Worm (Caenorhabditis elegans) whole organism, L4 larva: ENCODE data around the gene rsa-2.
A peak's percentile ranks its signal among the peaks of the same experiment; 100 is the strongest.

Source experiments
- F37D6.2 ChIP-seq: sonication (generic microtip); optimal IDR thresholded peaks from 2 replicates; lab custom pipeline; 2016; ENCODE audit warnings: mild to moderate bottlenecking, missing genetic modification characterization, missing compliant biosample characterization
- T26A8.4 ChIP-seq: fragments of 200-800 bp; sonication (Bioruptor generic); IDR thresholded peaks from 2 replicates; pipeline ENCODE4 v1.3.6; 2022; ENCODE audit warnings: missing genetic modification characterization, missing compliant biosample characterization
- Y105C5A.15 ChIP-seq: fragments of 200-800 bp; sonication (Bioruptor generic); IDR thresholded peaks from 2 replicates; pipeline ENCODE4 v1.3.6; 2022; ENCODE audit warnings: missing genetic modification characterization, missing compliant biosample characterization
- Y48G9A.11 ChIP-seq: fragments of 200-800 bp; sonication (Bioruptor generic); IDR thresholded peaks from 2 replicates; pipeline ENCODE4 v1.3.6; 2022; ENCODE audit warnings: missing genetic modification reagents, missing genetic modification characterization, missing compliant biosample characterization
- Y5F2A.4 ChIP-seq: fragments of 200-800 bp; sonication (Bioruptor generic); optimal IDR thresholded peaks from 2 replicates; lab custom pipeline; 2018; ENCODE audit warnings: mild to moderate bottlenecking, missing genetic modification characterization, missing compliant biosample characterization
- arid-1 ChIP-seq: fragments of 200-800 bp; sonication (Bioruptor generic); conservative IDR thresholded peaks from 2 replicates; pipeline ENCODE4 v1.3.6; 2022; ENCODE audit warnings: missing genetic modification reagents, missing genetic modification characterization, missing compliant biosample characterization
- attf-4 ChIP-seq: sonication (generic microtip); optimal IDR thresholded peaks from 3 replicates; lab custom pipeline; 2017; ENCODE audit warnings: missing biosample characterization, missing genetic modification characterization
- ceh-28 ChIP-seq: fragments of 150-350 bp; optimal IDR thresholded peaks from 2 replicates; lab custom pipeline; 2014; ENCODE audit warnings: missing biosample characterization, missing genetic modification reagents, missing genetic modification characterization
- ceh-82 ChIP-seq: sonication (generic microtip); optimal IDR thresholded peaks from 2 replicates; lab custom pipeline; 2017; ENCODE audit warnings: missing biosample characterization, missing genetic modification characterization
- ctbp-1 ChIP-seq: fragments of 200-800 bp; sonication (Bioruptor generic); IDR thresholded peaks from 2 replicates; pipeline ENCODE4 v1.3.6; 2022; ENCODE audit warnings: missing genetic modification reagents, missing genetic modification characterization, missing compliant biosample characterization
- daf-16 ChIP-seq, 3 experiments: sonication (generic microtip); optimal IDR thresholded peaks; 2 replicates each; lab custom pipeline; 2016 to 2017; ENCODE audit warnings: missing genetic modification characterization in 3 of 3, missing genetic modification reagents in 3 of 3, mild to moderate bottlenecking in 2 of 3, missing compliant biosample characterization in 2 of 3, missing biosample characterization in 1 of 3, moderate library complexity in 1 of 3
- dmd-6 ChIP-seq: fragments of 200-800 bp; sonication (Bioruptor generic); IDR thresholded peaks from 2 replicates; pipeline ENCODE4 v1.3.6; 2022; ENCODE audit warnings: missing genetic modification reagents, missing genetic modification characterization, missing compliant biosample characterization
- dpl-1 ChIP-seq: fragments of 150-350 bp; optimal IDR thresholded peaks from 2 replicates; lab custom pipeline; 2014; ENCODE audit warnings: missing biosample characterization, missing genetic modification reagents, missing genetic modification characterization
- duxl-1 ChIP-seq: sonication (generic microtip); optimal IDR thresholded peaks from 2 replicates; lab custom pipeline; 2016; ENCODE audit warnings: mild to moderate bottlenecking, missing genetic modification characterization, moderate library complexity, missing compliant biosample characterization; ENCODE audit not compliant: poor library complexity
- dve-1 ChIP-seq: sonication (generic microtip); optimal IDR thresholded peaks from 2 replicates; lab custom pipeline; 2017; ENCODE audit warnings: antibody characterized with exemption, mild to moderate bottlenecking, missing genetic modification characterization, missing compliant biosample characterization; ENCODE audit not compliant: insufficient read depth
- hlh-11 ChIP-seq: fragments of 200-800 bp; sonication (Bioruptor generic); optimal IDR thresholded peaks from 2 replicates; lab custom pipeline; 2018; ENCODE audit warnings: mild to moderate bottlenecking, missing genetic modification characterization, missing compliant biosample characterization
- hmg-1.1 ChIP-seq: fragments of 200-800 bp; sonication (Bioruptor generic); IDR thresholded peaks from 2 replicates; pipeline ENCODE4 v1.3.6; 2022; ENCODE audit warnings: missing genetic modification reagents, missing genetic modification characterization, missing compliant biosample characterization
- lim-7 ChIP-seq: fragments of 200-800 bp; sonication (Bioruptor generic); IDR thresholded peaks from 2 replicates; pipeline ENCODE4 v1.3.6; 2022; ENCODE audit warnings: missing genetic modification characterization, missing compliant biosample characterization
- lin-13 ChIP-seq: fragments of 150-350 bp; optimal IDR thresholded peaks from 2 replicates; lab custom pipeline; 2014; ENCODE audit warnings: missing biosample characterization, missing genetic modification reagents, missing genetic modification characterization
- lin-38 ChIP-seq: fragments of 200-800 bp; sonication (Bioruptor generic); IDR thresholded peaks from 2 replicates; pipeline ENCODE4 v1.3.6; 2022; ENCODE audit warnings: missing genetic modification reagents, missing genetic modification characterization, missing compliant biosample characterization
- lir-3 ChIP-seq: sonication (generic microtip); optimal IDR thresholded peaks from 2 replicates; lab custom pipeline; 2016; ENCODE audit warnings: mild to moderate bottlenecking, missing genetic modification characterization, missing compliant biosample characterization
- lsy-2 ChIP-seq, 2 experiments: fragments of 150-350 bp in 1 of 2; sonication (generic microtip) in 1 of 2; optimal IDR thresholded peaks; 2 replicates each; lab custom pipeline; 2014 to 2017; ENCODE audit warnings: missing biosample characterization in 2 of 2, missing genetic modification characterization in 2 of 2
- mep-1 ChIP-seq: fragments of 150-350 bp; sonication (generic microtip); optimal IDR thresholded peaks from 3 replicates; lab custom pipeline; 2014; ENCODE audit warnings: missing biosample characterization, missing genetic modification characterization
- mes-2 ChIP-seq: sonication (generic microtip); optimal IDR thresholded peaks from 2 replicates; lab custom pipeline; 2016; ENCODE audit warnings: missing genotype, mild to moderate bottlenecking, missing genetic modification characterization, missing compliant biosample characterization; ENCODE audit not compliant: poor library complexity, severe bottlenecking
- nhr-10 ChIP-seq: fragments of 150-350 bp; optimal IDR thresholded peaks from 2 replicates; lab custom pipeline; 2014; ENCODE audit warnings: missing biosample characterization, missing genetic modification characterization
- nhr-11 ChIP-seq: fragments of 150-350 bp; optimal IDR thresholded peaks from 2 replicates; lab custom pipeline; 2014; ENCODE audit warnings: missing biosample characterization, missing genetic modification characterization
- nhr-25 ChIP-seq: sonication (generic microtip); optimal IDR thresholded peaks from 2 replicates; lab custom pipeline; 2017; ENCODE audit warnings: missing genetic modification characterization, mild to moderate bottlenecking, missing compliant biosample characterization, antibody characterized with exemption, moderate library complexity, borderline replicate concordance; ENCODE audit not compliant: insufficient read depth
- nhr-28 ChIP-seq: fragments of 150-350 bp; optimal IDR thresholded peaks from 2 replicates; lab custom pipeline; 2014; ENCODE audit warnings: missing biosample characterization, missing genetic modification characterization
- nhr-41 ChIP-seq: fragments of 200-800 bp; sonication (Bioruptor generic); IDR thresholded peaks from 2 replicates; pipeline ENCODE4 v1.3.6; 2022; ENCODE audit warnings: missing genetic modification reagents, missing genetic modification characterization, missing compliant biosample characterization
- nhr-6 ChIP-seq: fragments of 150-350 bp; optimal IDR thresholded peaks from 2 replicates; lab custom pipeline; 2014; ENCODE audit warnings: missing biosample characterization, missing genetic modification characterization
- pha-4 ChIP-seq, 2 experiments: fragments of 150-350 bp in 1 of 2; fragments of 200-800 bp in 1 of 2; sonication (Bioruptor generic) in 1 of 2; IDR thresholded peaks in 1 of 2; optimal IDR thresholded peaks in 1 of 2; 2 replicates each; pipeline versions ENCODE4 v1.3.6 to Lab custom; 2014 to 2022; ENCODE audit warnings: missing genetic modification characterization in 2 of 2, missing genetic modification reagents in 2 of 2, missing biosample characterization in 1 of 2, missing compliant biosample characterization in 1 of 2
- rbr-2 ChIP-seq: sonication (generic microtip); optimal IDR thresholded peaks from 2 replicates; lab custom pipeline; 2016; ENCODE audit warnings: missing genotype, missing genetic modification characterization, missing compliant biosample characterization
- saeg-2 ChIP-seq: fragments of 200-800 bp; sonication (Bioruptor generic); IDR thresholded peaks from 2 replicates; pipeline ENCODE4 v1.3.6; 2022; ENCODE audit warnings: missing genetic modification reagents, missing genetic modification characterization, missing compliant biosample characterization
- snpc-1.2 ChIP-seq: fragments of 200-800 bp; sonication (Bioruptor generic); IDR thresholded peaks from 2 replicates; pipeline ENCODE4 v1.3.6; 2022; ENCODE audit warnings: missing genetic modification reagents, missing genetic modification characterization, missing compliant biosample characterization
- tra-1 ChIP-seq: fragments of 200-800 bp; sonication (Bioruptor generic); IDR thresholded peaks from 2 replicates; pipeline ENCODE4 v1.3.6; 2022; ENCODE audit warnings: missing genetic modification reagents, missing genetic modification characterization, missing compliant biosample characterization
- unc-130 ChIP-seq: sonication (generic microtip); optimal IDR thresholded peaks from 2 replicates; lab custom pipeline; 2016; ENCODE audit warnings: missing genetic modification reagents, missing genetic modification characterization, missing compliant biosample characterization
- unc-62 ChIP-seq, 3 experiments: fragments of 150-350 bp in 1 of 3; sonication (generic microtip); optimal IDR thresholded peaks in 2 of 3; peaks in 1 of 3; 1 replicate in 1 of 3; 2 replicates in 2 of 3; lab custom pipeline; 2014 to 2017; ENCODE audit warnings: missing biosample characterization in 3 of 3, missing genetic modification characterization in 3 of 3, missing genetic modification reagents in 3 of 3, missing genotype in 1 of 3
- vab-7 ChIP-seq: fragments of 200-800 bp; sonication (Bioruptor generic); IDR thresholded peaks from 2 replicates; pipeline ENCODE4 v1.3.6; 2022; ENCODE audit warnings: missing genetic modification reagents, missing genetic modification characterization, missing compliant biosample characterization
- zag-1 ChIP-seq: fragments of 150-350 bp; optimal IDR thresholded peaks from 2 replicates; lab custom pipeline; 2014; ENCODE audit warnings: missing biosample characterization, missing genetic modification characterization
- zfp-2 ChIP-seq: sonication (generic microtip); optimal IDR thresholded peaks from 2 replicates; lab custom pipeline; 2016; ENCODE audit warnings: mild to moderate bottlenecking, missing genetic modification characterization, missing compliant biosample characterization
- zfp-3 ChIP-seq: fragments of 200-800 bp; sonication (Bioruptor generic); conservative IDR thresholded peaks from 2 replicates; pipeline ENCODE4 v1.3.6; 2022; ENCODE audit warnings: missing genetic modification reagents, missing genetic modification characterization, missing compliant biosample characterization

rsa-2 gene

ce11 chrIII:11063259-11063658 lies at the start of gene rsa-2:
Gene rsa-2 (plus strand): TSS chrIII:11063479.
- TF ChIP-seq lin-13 (GFP tag; lab: Kevin White, UChicago) (no peak), daf-16 (GFP tag; optimal IDR thresholded peaks at IDR 0.05; lab: Kevin White, UChicago) (no peak), daf-16 (tag; optimal IDR thresholded peaks at IDR 0.05; lab: Kevin White, UChicago) (peak; percentile 35), Y48G9A.11 (no peak), dpl-1 (GFP tag; lab: Kevin White, UChicago) (peak; percentile 91), hmg-1.1 (GFP tag; lab: Robert Waterston, UW) (peak; percentile 53; the same call in 1 of the 2 replicates), hlh-11 (tag; lab: Kevin White, UChicago) (peak; percentile 15), dve-1 (tag; lab: Kevin White, UChicago) (peak; percentile 4), Y105C5A.15 (GFP tag; lab: Robert Waterston, UW) (0 out of 2 replicates have a peak, but pooled peaks have one; percentile 18), nhr-11 (tag; lab: Kevin White, UChicago) (peak; percentile 13), duxl-1 (tag; lab: Kevin White, UChicago) (peak; percentile 32), lsy-2 (tag; optimal IDR thresholded peaks at IDR 0.05; lab: Kevin White, UChicago) (peak in 1 of 2 experiments; percentile 47), attf-4 (no peak), nhr-25 (tag; lab: Kevin White, UChicago) (no peak), mes-2 (peak; percentile 76), unc-62 (GFP tag; optimal IDR thresholded peaks at IDR 0.05 in 1 of 2; lab: Kevin White, UChicago) (peak in 1 of 2 experiments; percentile 86), unc-62 (tag; optimal IDR thresholded peaks at IDR 0.05; lab: Kevin White, UChicago) (no peak), snpc-1.2 (GFP tag; lab: Robert Waterston, UW) (no peak), lir-3 (tag; lab: Kevin White, UChicago) (no peak), ceh-28 (tag; lab: Kevin White, UChicago) (no peak), F37D6.2 (no peak), nhr-41 (GFP tag; lab: Robert Waterston, UW) (no peak), ctbp-1 (GFP tag; lab: Robert Waterston, UW) (peak; percentile 12; the same call in 1 of the 2 replicates), pha-4 (GFP tag; IDR thresholded peaks at IDR 0.05; lab: Robert Waterston, UW) (peak; percentile 35), pha-4 (tag; optimal IDR thresholded peaks at IDR 0.05; lab: Kevin White, UChicago) (no peak), nhr-6 (tag; lab: Kevin White, UChicago) (no peak), zfp-3 (GFP tag; lab: Robert Waterston, UW) (0 out of 2 replicates have a peak, but pooled peaks have one; percentile 52), mep-1 (tag; lab: Kevin White, UChicago) (peak; percentile 17), zfp-2 (tag; lab: Kevin White, UChicago) (no peak), nhr-28 (tag; lab: Kevin White, UChicago) (no peak), tra-1 (0 out of 2 replicates have a peak, but pooled peaks have one; percentile 13), T26A8.4 (GFP tag; lab: Robert Waterston, UW) (peak; percentile 42; the same call in 1 of the 2 replicates), lin-38 (peak; percentile 64), vab-7 (GFP tag; lab: Robert Waterston, UW) (0 out of 2 replicates have a peak, but pooled peaks have one; percentile 33), arid-1 (peak; percentile 60; the same call in 1 of the 2 replicates), nhr-10 (tag; lab: Kevin White, UChicago) (no peak), lim-7 (GFP tag; lab: Robert Waterston, UW) (no peak), unc-130 (GFP tag; lab: Kevin White, UChicago) (peak; percentile 22), zag-1 (tag; lab: Kevin White, UChicago) (no peak), ceh-82 (no peak), rbr-2 (tag; lab: Kevin White, UChicago) (peak; percentile 28), saeg-2 (GFP tag; lab: Robert Waterston, UW) (no peak), dmd-6 (GFP tag; lab: Robert Waterston, UW) (no peak), Y5F2A.4 (GFP tag; lab: Kevin White, UChicago) (no peak)
- TF ChIP-seq, all 104 proteins: peak for 22
